Fruit fly (Drosophila melanogaster): ENCODE results near the gene Snmp1.

Gene Snmp1

dm6 chr3R:21156572-21157480 lies 11.2 kb downstream of the Snmp1 start (continued):
- TF ChIP-seq bbx (GFP tag; IDR thresholded peaks at IDR 0.05; ENCODE audit: partially characterized antibody) (no peak), cato (GFP tag; optimal IDR thresholded peaks at IDR 0.05; ENCODE audit: borderline replicate concordance) (no peak), CG15269 (tag; optimal IDR thresholded peaks at IDR 0.05) (no peak), Med (GFP tag) (peak; percentile 54), TFAM (GFP tag; optimal IDR thresholded peaks at IDR 0.05) (no peak), CG9437 (GFP tag; optimal IDR thresholded peaks at IDR 0.05) (no peak), sqz (GFP tag; optimal IDR thresholded peaks at IDR 0.05) (peak; percentile 37), peb (GFP tag; IDR thresholded peaks at IDR 0.05) (no peak), lov (optimal IDR thresholded peaks at IDR 0.05) (no peak), lov (GFP tag; IDR thresholded peaks at IDR 0.05) (no peak), CG3163 (GFP tag; optimal IDR thresholded peaks at IDR 0.05) (no peak), GATAe (GFP tag; conservative IDR thresholded peaks at IDR 0.05) (no peak), CG17361 (GFP tag; IDR thresholded peaks at IDR 0.05) (no peak), en (GFP tag; optimal IDR thresholded peaks at IDR 0.05) (no peak), chif (GFP tag; optimal IDR thresholded peaks at IDR 0.05) (no peak), fru (optimal IDR thresholded peaks at IDR 0.05) (no peak)

- peak; percentile 49 for TF ChIP-seq Bgb (GFP tag; IDR thresholded peaks at IDR 0.05; ENCODE audit: partially characterized antibody)
- TF ChIP-seq Hr51 (GFP tag; optimal IDR thresholded peaks at IDR 0.05), result peak in 1 of 2 experiments; percentile 12
- peak; percentile 71 for TF ChIP-seq Dll (GFP tag; IDR thresholded peaks at IDR 0.05; ENCODE audit: partially characterized antibody)
- TF ChIP-seq CG17186 (GFP tag; optimal IDR thresholded peaks at IDR 0.05), result peak; percentile 39
- peak; percentile 87 for TF ChIP-seq Dref (GFP tag; IDR thresholded peaks at IDR 0.05)
- no peak for TF ChIP-seq CG17612 (GFP tag; IDR thresholded peaks at IDR 0.05)
- TF ChIP-seq BEAF-32 (GFP tag; optimal IDR thresholded peaks at IDR 0.05), result peak; percentile 66
- no peak for TF ChIP-seq CG9817 (tag; optimal IDR thresholded peaks at IDR 0.05)
- TF ChIP-seq CG3847 (GFP tag; IDR thresholded peaks at IDR 0.05), result peak; percentile 70
- TF ChIP-seq phol (tag; optimal IDR thresholded peaks at IDR 0.05), result peak; percentile 32
- TF ChIP-seq CG14667 (GFP tag; IDR thresholded peaks at IDR 0.05), result no peak
- TF ChIP-seq dpn (GFP tag; optimal IDR thresholded peaks at IDR 0.05), result peak in 1 of 2 experiments; percentile 26
- no peak for TF ChIP-seq sc (optimal IDR thresholded peaks at IDR 0.05)
- TF ChIP-seq sc (GFP tag; optimal IDR thresholded peaks at IDR 0.05), result no peak
- peak; percentile 24 for TF ChIP-seq Abd-B (GFP tag; optimal IDR thresholded peaks at IDR 0.05)
- peak; percentile 75 for TF ChIP-seq sens (GFP tag)
- TF ChIP-seq lilli (GFP tag; optimal IDR thresholded peaks at IDR 0.05), result peak; percentile 29
- peak; percentile 25 for TF ChIP-seq Ets65A (GFP tag)
- peak; percentile 61 for TF ChIP-seq Hmr (GFP tag; optimal IDR thresholded peaks at IDR 0.05)
- TF ChIP-seq crol (GFP tag; IDR thresholded peaks at IDR 0.05), result no peak
- peak; percentile 92 for TF ChIP-seq CG9797 (GFP tag; optimal IDR thresholded peaks at IDR 0.05)
- TF ChIP-seq gsb-n (tag; optimal IDR thresholded peaks at IDR 0.05), result peak; percentile 29
- TF ChIP-seq CG42726 (GFP tag; IDR thresholded peaks at IDR 0.05; ENCODE audit: partially characterized antibody), result peak; percentile 55
- TF ChIP-seq eyg (GFP tag; optimal IDR thresholded peaks at IDR 0.05), result peak; percentile 11
- TF ChIP-seq ato (GFP tag; IDR thresholded peaks at IDR 0.05; ENCODE audit: partially characterized antibody), result peak; percentile 68
- peak; percentile 29 for TF ChIP-seq zfh2 (GFP tag; optimal IDR thresholded peaks at IDR 0.05)
- TF ChIP-seq crp (GFP tag; optimal IDR thresholded peaks at IDR 0.05), result no peak
- TF ChIP-seq gt (GFP tag; IDR thresholded peaks at IDR 0.05), result no peak
- peak; percentile 52 for TF ChIP-seq Myb (GFP tag; optimal IDR thresholded peaks at IDR 0.05)
- peak; percentile 38 for TF ChIP-seq HmgD (GFP tag; optimal IDR thresholded peaks at IDR 0.05)
- TF ChIP-seq chinmo (GFP tag; IDR thresholded peaks at IDR 0.05; ENCODE audit: partially characterized antibody), result 0 out of 4 replicates have a peak, but pooled peaks have one; percentile 65
- peak; percentile 71 for TF ChIP-seq sna (GFP tag; IDR thresholded peaks at IDR 0.05; ENCODE audit: partially characterized antibody)
Measured at dm6 chr3R:21155931-21156488, 12.0 kb downstream of the Snmp1 start.
